Fruit fly (Drosophila melanogaster) whole organism, embryonic: ENCODE data around the gene CG33552.
A peak's percentile ranks its signal among the peaks of the same experiment; 100 is the strongest.

Source experiments
- Aef1 ChIP-seq: fragments of 200-800 bp; sonication (Bioruptor generic); IDR thresholded peaks from 3 replicates; pipeline ENCODE4 v1.3.6; 2022; ENCODE audit warnings: missing biosample characterization, missing genetic modification characterization
- Asciz ChIP-seq: fragments of 200-800 bp; sonication (Bioruptor generic); optimal IDR thresholded peaks from 2 replicates; lab custom pipeline; 2017; ENCODE audit warnings: missing biosample characterization, mild to moderate bottlenecking, missing genetic modification characterization, missing genetic modification reagents
- Bgb ChIP-seq: fragments of 200-800 bp; sonication (Bioruptor generic); IDR thresholded peaks from 2 replicates; pipeline ENCODE4 v1.3.6; 2022; ENCODE audit warnings: missing biosample characterization, missing genetic modification characterization; ENCODE audit not compliant: partially characterized antibody
- CG10431 ChIP-seq: fragments of 200-800 bp; sonication (Bioruptor generic); optimal IDR thresholded peaks from 3 replicates; lab custom pipeline; 2018; ENCODE audit warnings: missing biosample characterization, mild to moderate bottlenecking, missing genetic modification characterization
- CG12155 ChIP-seq: fragments of 200-800 bp; sonication (Bioruptor generic); optimal IDR thresholded peaks from 3 replicates; lab custom pipeline; 2016; ENCODE audit warnings: missing biosample characterization, missing genetic modification characterization
- CG1233 ChIP-seq: fragments of 200-800 bp; sonication (Bioruptor generic); optimal IDR thresholded peaks from 4 replicates; lab custom pipeline; 2018; ENCODE audit warnings: missing biosample characterization, mild to moderate bottlenecking, missing genetic modification characterization
- CG12942 ChIP-seq: fragments of 200-800 bp; sonication (Bioruptor generic); optimal IDR thresholded peaks from 3 replicates; lab custom pipeline; 2016; ENCODE audit warnings: missing biosample characterization, missing genetic modification characterization
- CG13624 ChIP-seq: fragments of 200-800 bp; sonication (Bioruptor generic); optimal IDR thresholded peaks from 2 replicates; lab custom pipeline; 2016; ENCODE audit warnings: missing biosample characterization, missing genetic modification characterization
- CG18599 ChIP-seq: fragments of 200-800 bp; sonication (Bioruptor generic); optimal IDR thresholded peaks from 3 replicates; lab custom pipeline; 2017; ENCODE audit warnings: missing biosample characterization, missing genetic modification characterization, mild to moderate bottlenecking, moderate library complexity, missing genetic modification reagents
- CG2116 ChIP-seq: fragments of 200-800 bp; sonication (Bioruptor generic); optimal IDR thresholded peaks from 3 replicates; lab custom pipeline; 2018; ENCODE audit warnings: missing biosample characterization, mild to moderate bottlenecking, missing genetic modification characterization
- CG2129 ChIP-seq: fragments of 200-800 bp; sonication (Bioruptor generic); IDR thresholded peaks from 2 replicates; pipeline ENCODE4 v1.3.6; 2022; ENCODE audit warnings: missing biosample characterization, missing genetic modification characterization; ENCODE audit not compliant: partially characterized antibody
- CG2199 ChIP-seq: fragments of 200-800 bp; sonication (Bioruptor generic); IDR thresholded peaks from 3 replicates; pipeline ENCODE4 v1.3.6; 2022; ENCODE audit warnings: missing biosample characterization, missing genetic modification characterization
- CG2712 ChIP-seq: fragments of 200-800 bp; optimal IDR thresholded peaks from 3 replicates; lab custom pipeline; 2019; ENCODE audit warnings: missing biosample characterization, mild to moderate bottlenecking, missing genetic modification characterization, moderate library complexity
- CG31388 ChIP-seq: fragments of 200-800 bp; sonication (Bioruptor generic); optimal IDR thresholded peaks from 2 replicates; lab custom pipeline; 2016; ENCODE audit warnings: missing biosample characterization, missing genetic modification characterization
- CG4282 ChIP-seq: fragments of 200-800 bp; sonication (Bioruptor generic); optimal IDR thresholded peaks from 2 replicates; lab custom pipeline; 2016; ENCODE audit warnings: missing biosample characterization, missing genetic modification characterization
- CG4730 ChIP-seq: fragments of 200-800 bp; sonication (Bioruptor generic); IDR thresholded peaks from 2 replicates; pipeline ENCODE4 v1.3.6; 2022; ENCODE audit warnings: missing biosample characterization, missing genetic modification characterization
- CG5245 ChIP-seq: fragments of 200-800 bp; sonication (Bioruptor generic); optimal IDR thresholded peaks from 3 replicates; lab custom pipeline; 2016; ENCODE audit warnings: missing biosample characterization, missing genetic modification characterization
- CG6175 ChIP-seq: fragments of 200-800 bp; sonication (Bioruptor generic); IDR thresholded peaks from 3 replicates; pipeline ENCODE4 v1.3.6; 2022; ENCODE audit warnings: missing biosample characterization, missing genetic modification characterization
- CG6254 ChIP-seq: fragments of 200-800 bp; sonication (Bioruptor generic); optimal IDR thresholded peaks from 3 replicates; lab custom pipeline; 2017; ENCODE audit warnings: mild to moderate bottlenecking, missing biosample characterization, missing genetic modification reagents, missing genetic modification characterization
- CG7372 ChIP-seq: fragments of 200-800 bp; sonication (Bioruptor generic); IDR thresholded peaks from 2 replicates; pipeline ENCODE4 v1.3.6; 2022; ENCODE audit warnings: missing biosample characterization, missing genetic modification characterization
- CG8281 ChIP-seq: fragments of 200-800 bp; sonication (Bioruptor generic); optimal IDR thresholded peaks from 2 replicates; lab custom pipeline; 2018; ENCODE audit warnings: missing biosample characterization, mild to moderate bottlenecking, missing genetic modification characterization, moderate library complexity
- CG8478 ChIP-seq: fragments of >200 bp; optimal IDR thresholded peaks from 2 replicates; lab custom pipeline; 2018
- CG8944 ChIP-seq: fragments of 200-800 bp; sonication (Bioruptor generic); optimal IDR thresholded peaks from 3 replicates; lab custom pipeline; 2016; ENCODE audit warnings: missing biosample characterization, missing genetic modification characterization
- CG9727 ChIP-seq: fragments of 200-800 bp; sonication (Bioruptor generic); optimal IDR thresholded peaks from 3 replicates; lab custom pipeline; 2017; ENCODE audit warnings: missing biosample characterization, mild to moderate bottlenecking, missing genetic modification characterization
- Dfd ChIP-seq, 2 experiments: fragments of >200 bp; optimal IDR thresholded peaks; 2 replicates each; lab custom pipeline; 2017; ENCODE audit warnings: missing biosample characterization in 2 of 2, missing genetic modification characterization in 2 of 2
- Gug ChIP-seq: fragments of 200-800 bp; sonication (Bioruptor generic); IDR thresholded peaks from 4 replicates; pipeline ENCODE4 v1.3.6; 2022; ENCODE audit warnings: missing biosample characterization, missing genetic modification characterization
- Hr51 ChIP-seq, 2 experiments: fragments of 200-800 bp; sonication (Bioruptor generic); optimal IDR thresholded peaks; 2 replicates in 1 of 2; 3 replicates in 1 of 2; lab custom pipeline; 2016 to 2018; ENCODE audit warnings: missing biosample characterization in 2 of 2, missing genetic modification characterization in 2 of 2, mild to moderate bottlenecking in 1 of 2, moderate library complexity in 1 of 2
- Kr ChIP-seq: fragments of 200-800 bp; sonication (Bioruptor generic); optimal IDR thresholded peaks from 2 replicates; lab custom pipeline; 2017; ENCODE audit warnings: missing biosample characterization, mild to moderate bottlenecking, missing genetic modification characterization
- MTF-1 ChIP-seq: fragments of 200-800 bp; sonication (Bioruptor generic); optimal IDR thresholded peaks from 2 replicates; lab custom pipeline; 2018; ENCODE audit warnings: missing biosample characterization, mild to moderate bottlenecking, missing genetic modification characterization, borderline replicate concordance
- NC2β ChIP-seq: fragments of 200-800 bp; sonication (Bioruptor generic); optimal IDR thresholded peaks from 2 replicates; lab custom pipeline; 2016; ENCODE audit warnings: missing biosample characterization, missing genetic modification characterization
- Oli ChIP-seq: fragments of 200-800 bp; sonication (Bioruptor generic); optimal IDR thresholded peaks from 2 replicates; lab custom pipeline; 2018; ENCODE audit warnings: missing biosample characterization, mild to moderate bottlenecking, missing genetic modification characterization, moderate library complexity
- Ravus ChIP-seq: fragments of 200-800 bp; sonication (Bioruptor generic); IDR thresholded peaks from 2 replicates; pipeline ENCODE4 v1.3.6; 2022; ENCODE audit warnings: missing biosample characterization, missing genetic modification characterization
- Ssrp ChIP-seq: fragments of 200-800 bp; sonication (Bioruptor generic); optimal IDR thresholded peaks from 2 replicates; lab custom pipeline; 2018; ENCODE audit warnings: missing biosample characterization, mild to moderate bottlenecking, missing genetic modification characterization, moderate library complexity
- Vsx1 ChIP-seq: fragments of 200-800 bp; sonication (Bioruptor generic); optimal IDR thresholded peaks from 2 replicates; lab custom pipeline; 2017; ENCODE audit warnings: missing biosample characterization, mild to moderate bottlenecking, missing genetic modification characterization, missing genetic modification reagents
- al ChIP-seq: fragments of 200-800 bp; sonication (Bioruptor generic); IDR thresholded peaks from 2 replicates; pipeline ENCODE4 v1.3.6; 2022; ENCODE audit warnings: missing biosample characterization, missing genetic modification characterization
- cg ChIP-seq: fragments of 200-800 bp; sonication (Bioruptor generic); optimal IDR thresholded peaks from 3 replicates; lab custom pipeline; 2019; ENCODE audit warnings: missing biosample characterization, mild to moderate bottlenecking, missing genetic modification characterization, moderate library complexity
- croc ChIP-seq: fragments of 200-800 bp; sonication (Bioruptor generic); conservative IDR thresholded peaks from 3 replicates; pipeline ENCODE4 v1.3.6; 2022; ENCODE audit warnings: missing biosample characterization, missing genetic modification characterization
- fd64A ChIP-seq: fragments of 200-800 bp; sonication (Bioruptor generic); optimal IDR thresholded peaks from 3 replicates; lab custom pipeline; 2018; ENCODE audit warnings: missing biosample characterization, mild to moderate bottlenecking, missing genetic modification characterization
- grn ChIP-seq: fragments of 200-800 bp; sonication (Bioruptor generic); optimal IDR thresholded peaks from 3 replicates; lab custom pipeline; 2017; ENCODE audit warnings: missing biosample characterization, missing genetic modification characterization
- her ChIP-seq: fragments of 200-800 bp; sonication (Bioruptor generic); optimal IDR thresholded peaks from 2 replicates; lab custom pipeline; 2016; ENCODE audit warnings: missing biosample characterization, missing genetic modification characterization
- insv ChIP-seq, 2 experiments: fragments of 200-800 bp; sonication (Bioruptor generic); optimal IDR thresholded peaks; 3 replicates each; lab custom pipeline; 2016 to 2018; ENCODE audit warnings: missing biosample characterization in 2 of 2, missing genetic modification characterization in 2 of 2
- lmd ChIP-seq: fragments of 200-800 bp; sonication (Bioruptor generic); IDR thresholded peaks from 2 replicates; pipeline ENCODE4 v1.3.6; 2022; ENCODE audit warnings: missing biosample characterization, missing genetic modification characterization
- mam ChIP-seq: fragments of 200-800 bp; sonication (Bioruptor generic); optimal IDR thresholded peaks from 3 replicates; lab custom pipeline; 2016; ENCODE audit warnings: missing biosample characterization, missing genetic modification characterization
- nau ChIP-seq: fragments of 200-800 bp; sonication (Bioruptor generic); optimal IDR thresholded peaks from 3 replicates; lab custom pipeline; 2017; ENCODE audit warnings: missing biosample characterization, mild to moderate bottlenecking, missing genetic modification characterization, missing genetic modification reagents
- sima ChIP-seq: fragments of 200-800 bp; sonication (Bioruptor generic); optimal IDR thresholded peaks from 2 replicates; lab custom pipeline; 2016; ENCODE audit warnings: missing biosample characterization, missing genetic modification characterization
- slbo ChIP-seq: fragments of 200-800 bp; sonication (Bioruptor generic); IDR thresholded peaks from 2 replicates; pipeline ENCODE4 v1.3.6; 2022; ENCODE audit warnings: missing biosample characterization, missing genetic modification characterization
- sob ChIP-seq: fragments of 200-800 bp; sonication (Bioruptor generic); IDR thresholded peaks from 2 replicates; pipeline ENCODE4 v1.3.6; 2022; ENCODE audit warnings: missing biosample characterization, missing genetic modification characterization
- tap ChIP-seq: fragments of 200-800 bp; optimal IDR thresholded peaks from 3 replicates; lab custom pipeline; 2019; ENCODE audit warnings: missing biosample characterization, mild to moderate bottlenecking, missing genetic modification characterization, moderate library complexity
- usp ChIP-seq: fragments of >200 bp; optimal IDR thresholded peaks from 2 replicates; lab custom pipeline; 2017; ENCODE audit warnings: missing biosample characterization, missing genetic modification characterization
- wor ChIP-seq: fragments of 200-800 bp; sonication (Bioruptor generic); IDR thresholded peaks from 2 replicates; pipeline ENCODE4 v1.3.6; 2022; ENCODE audit warnings: missing biosample characterization, missing genetic modification characterization

CG33552 gene

dm6 chr2L:16684908-16685611 is 2.8 kb downstream of the CG33552 start (continued):
- TF ChIP-seq CG8944 (GFP tag; lab: Kevin White, UChicago) = no peak
- 0 out of 3 replicates have a peak, but pooled peaks have one; percentile 16 for TF ChIP-seq croc
- no peak for TF ChIP-seq CG8478 (lab: Kevin White, UChicago)
- no peak for TF ChIP-seq Aef1 (GFP tag; lab: Robert Waterston, UW)
- no peak for TF ChIP-seq her (GFP tag; lab: Kevin White, UChicago)
- TF ChIP-seq sob (GFP tag; lab: Robert Waterston, UW) = no peak
- peak; percentile 57 for TF ChIP-seq Ssrp
- peak; percentile 45 for TF ChIP-seq CG1233 (GFP tag; lab: Kevin White, UChicago)
- no peak for TF ChIP-seq Dfd (GFP tag; optimal IDR thresholded peaks at IDR 0.05; lab: Kevin White, UChicago)
- peak in 1 of 2 experiments; percentile 85 for TF ChIP-seq Hr51 (GFP tag; optimal IDR thresholded peaks at IDR 0.05; lab: Kevin White, UChicago)
- no peak for TF ChIP-seq CG6175
- TF ChIP-seq Vsx1 (GFP tag; lab: Kevin White, UChicago) = no peak
- no peak for TF ChIP-seq Ravus (GFP tag; lab: Robert Waterston, UW)
- TF ChIP-seq CG18599 (GFP tag; lab: Kevin White, UChicago) = peak; percentile 75
- no peak for TF ChIP-seq sima (GFP tag; lab: Kevin White, UChicago)
- no peak for TF ChIP-seq CG31388 (GFP tag; lab: Kevin White, UChicago)
- no peak for TF ChIP-seq tap (tag; lab: Kevin White, UChicago)
- TF ChIP-seq CG2199 (GFP tag; lab: Robert Waterston, UW) = peak; percentile 66; the same call in 2 of the 3 replicates
- no peak for TF ChIP-seq CG13624 (GFP tag; lab: Kevin White, UChicago)
- TF ChIP-seq CG9727 = peak; percentile 47
- TF ChIP-seq lmd (GFP tag; lab: Robert Waterston, UW) = peak; percentile 52
- TF ChIP-seq CG12942 (GFP tag; lab: Kevin White, UChicago) = no peak
- TF ChIP-seq grn (GFP tag; lab: Kevin White, UChicago) = no peak
- TF ChIP-seq cg = no peak
- no peak for TF ChIP-seq al (GFP tag; lab: Robert Waterston, UW)
- TF ChIP-seq NC2β (GFP tag; lab: Kevin White, UChicago) = no peak
- TF ChIP-seq slbo (GFP tag; lab: Robert Waterston, UW) = peak; percentile 30; the same call in 1 of the 2 replicates
- TF ChIP-seq MTF-1 (GFP tag; lab: Kevin White, UChicago) = peak; percentile 4
- no peak for TF ChIP-seq Gug (GFP tag; lab: Robert Waterston, UW)
- TF ChIP-seq CG8281 (tag; lab: Kevin White, UChicago) = no peak
- no peak for TF ChIP-seq wor
- no peak for TF ChIP-seq mam (GFP tag; lab: Kevin White, UChicago)
- peak; percentile 67 for TF ChIP-seq CG2712 (tag; lab: Kevin White, UChicago)
- TF ChIP-seq CG10431 (GFP tag; lab: Kevin White, UChicago) = no peak
- no peak for TF ChIP-seq nau (GFP tag; lab: Kevin White, UChicago)
- TF ChIP-seq CG7372 (GFP tag; lab: Robert Waterston, UW) = 0 out of 2 replicates have a peak, but pooled peaks have one; percentile 18
- peak; percentile 33 for TF ChIP-seq CG6254 (GFP tag; lab: Kevin White, UChicago)
- TF ChIP-seq CG2116 (GFP tag; lab: Kevin White, UChicago) = peak; percentile 2
- no peak for TF ChIP-seq fd64A
- peak; percentile 66 for TF ChIP-seq Oli (tag; lab: Kevin White, UChicago)
- no peak for TF ChIP-seq CG4282
- TF ChIP-seq Bgb (GFP tag; lab: Robert Waterston, UW) = no peak
- TF ChIP-seq Asciz (GFP tag; lab: Kevin White, UChicago) = peak; percentile 53
- no peak for TF ChIP-seq CG4730 (GFP tag; lab: Robert Waterston, UW)
- peak; percentile 15 for TF ChIP-seq CG5245
- TF ChIP-seq CG2129 = no peak
- no peak for TF ChIP-seq insv (GFP tag; optimal IDR thresholded peaks at IDR 0.05; lab: Kevin White, UChicago)
- TF ChIP-seq Kr (GFP tag; lab: Kevin White, UChicago) = no peak
- TF ChIP-seq CG12155 = peak; percentile 28
- no peak for TF ChIP-seq usp (GFP tag; lab: Kevin White, UChicago)
